Worm (Caenorhabditis elegans) whole organism, midembryonic: ENCODE measurements around the gene lin-24.

Experiments
- cog-1 ChIP-seq: sonication (generic microtip); optimal IDR thresholded peaks from 2 replicates; lab custom pipeline; 2016; ENCODE audit warnings: missing genetic modification characterization, missing compliant biosample characterization
- ref-1 ChIP-seq: fragments of 200-800 bp; sonication (Bioruptor generic); conservative IDR thresholded peaks from 2 replicates; pipeline ENCODE4 v1.3.6; 2022; ENCODE audit warnings: missing genetic modification reagents, missing genetic modification characterization, missing compliant biosample characterization
- ztf-23 ChIP-seq: fragments of 200-800 bp; sonication (Bioruptor generic); IDR thresholded peaks from 2 replicates; pipeline ENCODE4 v1.3.6; 2022; ENCODE audit warnings: missing genetic modification reagents, missing genetic modification characterization, missing compliant biosample characterization

- TF ChIP-seq ref-1 = no peak
- TF ChIP-seq cog-1 (tag; lab: Kevin White, UChicago) = no peak
- no peak for TF ChIP-seq ztf-23 (GFP tag; lab: Robert Waterston, UW)
Observed at ce11 chrIV:12126740-12127472, 2.4 kb upstream of the lin-24 start.
